Fruit fly (Drosophila melanogaster) whole organism, embryonic: Measurements from ENCODE around the gene Lip2.

Experiments used
- Asciz ChIP-seq: fragments of 200-800 bp; sonication (Bioruptor generic); optimal IDR thresholded peaks from 2 replicates; lab custom pipeline; 2017; ENCODE audit warnings: missing biosample characterization, mild to moderate bottlenecking, missing genetic modification characterization, missing genetic modification reagents
- BEAF-32 ChIP-seq: fragments of 200-800 bp; sonication (Bioruptor generic); optimal IDR thresholded peaks from 3 replicates; lab custom pipeline; 2017; ENCODE audit warnings: missing biosample characterization, missing genetic modification characterization, mild to moderate bottlenecking, moderate library complexity, missing genetic modification reagents
- Bgb ChIP-seq: fragments of 200-800 bp; sonication (Bioruptor generic); IDR thresholded peaks from 2 replicates; pipeline ENCODE4 v1.3.6; 2022; ENCODE audit warnings: missing biosample characterization, missing genetic modification characterization; ENCODE audit not compliant: partially characterized antibody
- Blimp-1 ChIP-seq: fragments of 200-800 bp; sonication (Bioruptor generic); optimal IDR thresholded peaks from 3 replicates; lab custom pipeline; 2018; ENCODE audit warnings: missing biosample characterization, missing genetic modification characterization, mild to moderate bottlenecking, moderate library complexity, missing genetic modification reagents
- CG10654 ChIP-seq: fragments of 200-800 bp; sonication (Bioruptor generic); optimal IDR thresholded peaks from 2 replicates; lab custom pipeline; 2016; ENCODE audit warnings: missing biosample characterization, missing genetic modification characterization
- CG10959 ChIP-seq: fragments of 200-800 bp; sonication (Bioruptor generic); IDR thresholded peaks from 2 replicates; pipeline ENCODE4 v1.3.6; 2022; ENCODE audit warnings: missing biosample characterization, missing genetic modification characterization
- CG12299 ChIP-seq: fragments of 200-800 bp; sonication (Bioruptor generic); optimal IDR thresholded peaks from 2 replicates; lab custom pipeline; 2018; ENCODE audit warnings: missing biosample characterization, mild to moderate bottlenecking, missing genetic modification characterization
- CG12769 ChIP-seq: fragments of 200-800 bp; sonication (Bioruptor generic); optimal IDR thresholded peaks from 2 replicates; lab custom pipeline; 2019; ENCODE audit warnings: missing biosample characterization, mild to moderate bottlenecking, missing genetic modification characterization, moderate library complexity
- CG13424 ChIP-seq: fragments of 200-800 bp; sonication (Bioruptor generic); optimal IDR thresholded peaks from 2 replicates; lab custom pipeline; 2019; ENCODE audit warnings: missing biosample characterization, mild to moderate bottlenecking, missing genetic modification characterization, moderate library complexity
- CG14441 ChIP-seq: fragments of 200-800 bp; sonication (Bioruptor generic); IDR thresholded peaks from 2 replicates; pipeline ENCODE4 v1.3.6; 2022; ENCODE audit warnings: missing biosample characterization, missing genetic modification characterization
- CG14710 ChIP-seq: fragments of 200-800 bp; sonication (Bioruptor generic); optimal IDR thresholded peaks from 3 replicates; lab custom pipeline; 2019; ENCODE audit warnings: missing biosample characterization, mild to moderate bottlenecking, missing genetic modification characterization, moderate library complexity
- CG15269 ChIP-seq: fragments of 200-800 bp; sonication (Bioruptor generic); optimal IDR thresholded peaks from 2 replicates; lab custom pipeline; 2018; ENCODE audit warnings: missing biosample characterization, mild to moderate bottlenecking, missing genetic modification characterization, moderate library complexity
- CG18619 ChIP-seq: fragments of 200-800 bp; sonication (Bioruptor generic); optimal IDR thresholded peaks from 3 replicates; lab custom pipeline; 2017; ENCODE audit warnings: missing biosample characterization, mild to moderate bottlenecking, missing genetic modification characterization
- CG2199 ChIP-seq: fragments of 200-800 bp; sonication (Bioruptor generic); IDR thresholded peaks from 3 replicates; pipeline ENCODE4 v1.3.6; 2022; ENCODE audit warnings: missing biosample characterization, missing genetic modification characterization
- CG33557 ChIP-seq: fragments of 200-800 bp; sonication (Bioruptor generic); optimal IDR thresholded peaks from 2 replicates; lab custom pipeline; 2019; ENCODE audit warnings: missing biosample characterization, mild to moderate bottlenecking, missing genetic modification characterization, moderate library complexity
- CG34422 ChIP-seq: fragments of 200-800 bp; sonication (Bioruptor generic); IDR thresholded peaks from 3 replicates; pipeline ENCODE4 v1.3.6; 2022; ENCODE audit warnings: missing biosample characterization, missing genetic modification characterization
- CG3726 ChIP-seq: fragments of 200-800 bp; sonication (Bioruptor generic); IDR thresholded peaks from 3 replicates; pipeline ENCODE4, ENCODE4 v1.3.6; 2022; ENCODE audit warnings: missing biosample characterization, missing genetic modification characterization
- CG42726 ChIP-seq: fragments of 200-800 bp; sonication (Bioruptor generic); IDR thresholded peaks from 2 replicates; pipeline ENCODE4 v1.3.6; 2022; ENCODE audit warnings: missing biosample characterization, missing genetic modification characterization; ENCODE audit not compliant: partially characterized antibody
- CG4360 ChIP-seq: fragments of 200-800 bp; sonication (Bioruptor generic); IDR thresholded peaks from 2 replicates; pipeline ENCODE4 v1.3.6; 2022; ENCODE audit warnings: missing biosample characterization, missing genetic modification characterization
- CG4854 ChIP-seq: fragments of 200-800 bp; sonication (Bioruptor generic); optimal IDR thresholded peaks from 2 replicates; lab custom pipeline; 2016; ENCODE audit warnings: missing biosample characterization, missing genetic modification characterization, inconsistent platforms
- CG8388 ChIP-seq: fragments of 200-800 bp; sonication (Bioruptor generic); optimal IDR thresholded peaks from 2 replicates; lab custom pipeline; 2019; ENCODE audit warnings: missing biosample characterization, mild to moderate bottlenecking, missing genetic modification characterization, moderate library complexity
- CG8924 ChIP-seq: fragments of 200-800 bp; optimal IDR thresholded peaks from 3 replicates; lab custom pipeline; 2019; ENCODE audit warnings: missing biosample characterization, mild to moderate bottlenecking, missing genetic modification characterization, moderate library complexity
- CG9609 ChIP-seq: fragments of 200-800 bp; sonication (Bioruptor generic); optimal IDR thresholded peaks from 3 replicates; lab custom pipeline; 2016; ENCODE audit warnings: missing biosample characterization, missing genetic modification characterization
- CG9797 ChIP-seq: fragments of 200-800 bp; sonication (Bioruptor generic); optimal IDR thresholded peaks from 3 replicates; lab custom pipeline; 2018; ENCODE audit warnings: missing biosample characterization, mild to moderate bottlenecking, missing genetic modification characterization
- Deaf1 ChIP-seq: fragments of 200-800 bp; optimal IDR thresholded peaks from 3 replicates; lab custom pipeline; 2019; ENCODE audit warnings: missing biosample characterization, mild to moderate bottlenecking, missing genetic modification characterization, moderate library complexity
- Doc2 ChIP-seq: fragments of 200-800 bp; sonication (Bioruptor generic); IDR thresholded peaks from 2 replicates; pipeline ENCODE4 v1.3.6; 2022; ENCODE audit warnings: missing biosample characterization, missing genetic modification characterization
- Dref ChIP-seq: fragments of 200-800 bp; sonication (Bioruptor generic); IDR thresholded peaks from 2 replicates; pipeline ENCODE4 v1.3.6; 2022; ENCODE audit warnings: missing biosample characterization, missing genetic modification characterization
- Ets65A ChIP-seq: fragments of 200-800 bp; sonication (Bioruptor generic); peaks from one replicate; lab custom pipeline; 2016; ENCODE audit warnings: missing biosample characterization, missing genetic modification characterization
- Fer2 ChIP-seq: fragments of 200-800 bp; sonication (Bioruptor generic); optimal IDR thresholded peaks from 2 replicates; lab custom pipeline; 2018; ENCODE audit warnings: missing biosample characterization, mild to moderate bottlenecking, missing genetic modification characterization, moderate library complexity
- Hey ChIP-seq: fragments of 200-800 bp; sonication (Bioruptor generic); optimal IDR thresholded peaks from 3 replicates; lab custom pipeline; 2018; ENCODE audit warnings: missing biosample characterization, mild to moderate bottlenecking, missing genetic modification characterization
- Hsf ChIP-seq: fragments of 200-800 bp; sonication (Bioruptor generic); optimal IDR thresholded peaks from 3 replicates; lab custom pipeline; 2016; ENCODE audit warnings: missing biosample characterization, missing genetic modification characterization
- MBD-R2 ChIP-seq: fragments of 200-800 bp; sonication (Bioruptor generic); IDR thresholded peaks from 2 replicates; pipeline ENCODE4 v1.3.6; 2022; ENCODE audit warnings: missing biosample characterization, missing genetic modification characterization
- Mad ChIP-seq: fragments of 200-800 bp; sonication (Bioruptor generic); optimal IDR thresholded peaks from 2 replicates; lab custom pipeline; 2016; ENCODE audit warnings: missing biosample characterization, missing genetic modification characterization
- Optix ChIP-seq: fragments of 200-800 bp; sonication (Bioruptor generic); IDR thresholded peaks from 3 replicates; pipeline ENCODE4 v1.3.6; 2022; ENCODE audit warnings: missing biosample characterization, missing genetic modification characterization
- Pdp1 ChIP-seq, 2 experiments: fragments of 200-800 bp; sonication (Bioruptor generic); optimal IDR thresholded peaks; 3 replicates each; lab custom pipeline; 2016; ENCODE audit warnings: missing biosample characterization in 2 of 2, missing genetic modification characterization in 2 of 2, mild to moderate bottlenecking in 1 of 2, moderate library complexity in 1 of 2
- Rfx ChIP-seq: fragments of 200-800 bp; sonication (Bioruptor generic); IDR thresholded peaks from 2 replicates; pipeline ENCODE4 v1.3.6; 2022; ENCODE audit warnings: missing biosample characterization, missing genetic modification characterization
- Sox100B ChIP-seq: fragments of 200-800 bp; sonication (Bioruptor generic); optimal IDR thresholded peaks from 3 replicates; lab custom pipeline; 2018; ENCODE audit warnings: missing biosample characterization, mild to moderate bottlenecking, missing genetic modification characterization
- YL-1 ChIP-seq: fragments of 200-800 bp; sonication (Bioruptor generic); optimal IDR thresholded peaks from 3 replicates; lab custom pipeline; 2017; ENCODE audit warnings: missing biosample characterization, mild to moderate bottlenecking, missing genetic modification characterization
- cg ChIP-seq: fragments of 200-800 bp; sonication (Bioruptor generic); optimal IDR thresholded peaks from 3 replicates; lab custom pipeline; 2019; ENCODE audit warnings: missing biosample characterization, mild to moderate bottlenecking, missing genetic modification characterization, moderate library complexity
- chif ChIP-seq, 2 experiments: fragments of 200-800 bp; sonication (Bioruptor generic); optimal IDR thresholded peaks; 3 replicates each; lab custom pipeline; 2016; ENCODE audit warnings: missing biosample characterization in 2 of 2, missing genetic modification characterization in 2 of 2
- danr ChIP-seq: fragments of 200-800 bp; sonication (Bioruptor generic); IDR thresholded peaks from 2 replicates; pipeline ENCODE4 v1.3.6; 2022; ENCODE audit warnings: missing biosample characterization, missing genetic modification characterization
- disco-r ChIP-seq: fragments of 200-800 bp; sonication (Bioruptor generic); optimal IDR thresholded peaks from 2 replicates; lab custom pipeline; 2016; ENCODE audit warnings: missing biosample characterization, missing genetic modification characterization
- dm ChIP-seq: fragments of 200-800 bp; sonication (Bioruptor generic); optimal IDR thresholded peaks from 3 replicates; lab custom pipeline; 2016; ENCODE audit warnings: missing biosample characterization, missing genetic modification characterization
- grn ChIP-seq: fragments of 200-800 bp; sonication (Bioruptor generic); optimal IDR thresholded peaks from 3 replicates; lab custom pipeline; 2017; ENCODE audit warnings: missing biosample characterization, missing genetic modification characterization
- otp ChIP-seq: fragments of 200-800 bp; sonication (Bioruptor generic); IDR thresholded peaks from 3 replicates; pipeline ENCODE4, ENCODE4 v1.3.6; 2022; ENCODE audit warnings: missing biosample characterization, missing genetic modification characterization
- pita ChIP-seq: fragments of 200-800 bp; sonication (Bioruptor generic); optimal IDR thresholded peaks from 2 replicates; lab custom pipeline; 2017; ENCODE audit warnings: missing biosample characterization, mild to moderate bottlenecking, missing genetic modification characterization
- repo ChIP-seq: fragments of 200-800 bp; sonication (Bioruptor generic); optimal IDR thresholded peaks from 2 replicates; lab custom pipeline; 2016; ENCODE audit warnings: missing biosample characterization, missing genetic modification characterization
- sim ChIP-seq: fragments of 200-800 bp; sonication (Bioruptor generic); IDR thresholded peaks from 2 replicates; pipeline ENCODE4 v1.3.6; 2022; ENCODE audit warnings: missing biosample characterization, missing genetic modification characterization
- ssp ChIP-seq: fragments of 200-800 bp; sonication (Bioruptor generic); IDR thresholded peaks from 2 replicates; pipeline ENCODE4 v1.3.6; 2022; ENCODE audit warnings: missing biosample characterization, missing genetic modification characterization
- tio ChIP-seq: fragments of 200-800 bp; sonication (Bioruptor generic); optimal IDR thresholded peaks from 2 replicates; lab custom pipeline; 2017; ENCODE audit warnings: missing biosample characterization, missing genetic modification characterization, inconsistent platforms
- unc-4 ChIP-seq: fragments of 200-800 bp; sonication (Bioruptor generic); IDR thresholded peaks from 2 replicates; pipeline ENCODE4 v1.3.6; 2022; ENCODE audit warnings: missing biosample characterization, missing genetic modification characterization; ENCODE audit not compliant: partially characterized antibody

The Lip2 gene

DNA sequence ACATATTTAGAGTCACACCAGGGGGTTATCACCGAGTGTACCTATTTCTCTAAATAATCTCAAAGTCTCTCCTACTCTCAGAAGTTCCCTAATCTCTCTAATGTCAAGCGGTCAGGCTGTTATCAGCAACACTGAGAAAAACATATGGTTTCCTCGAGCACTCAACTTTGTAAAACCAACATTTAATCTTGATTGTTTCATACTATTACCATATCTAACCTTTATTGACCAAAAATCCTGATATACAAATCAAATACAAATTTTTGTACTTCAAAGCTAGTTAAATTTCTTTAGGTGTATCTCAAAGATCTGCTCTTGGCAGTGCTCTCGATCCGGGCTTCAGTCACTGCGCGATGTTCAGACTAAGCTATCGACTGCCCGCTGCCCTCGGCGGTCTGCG, 6.0 kb downstream of the Lip2 start, which contains the start of gene CG6415 (continued):
- peak; percentile 20 for TF ChIP-seq CG4854 (GFP tag; lab: Kevin White, UChicago)
- peak; percentile 66 for TF ChIP-seq repo (GFP tag; lab: Kevin White, UChicago)
- peak; percentile 66 for TF ChIP-seq CG9609 (GFP tag; lab: Kevin White, UChicago)
- TF ChIP-seq CG18619 (GFP tag; lab: Kevin White, UChicago), result peak; percentile 50
- TF ChIP-seq Mad, result peak; percentile 33
- peak; percentile 57 for TF ChIP-seq CG10654 (GFP tag; lab: Kevin White, UChicago)
- peak; percentile 81 for TF ChIP-seq Rfx (GFP tag; lab: Robert Waterston, UW)
- TF ChIP-seq CG3726, result no peak
- no peak for TF ChIP-seq CG42726
- peak; percentile 61; the same call in 1 of the 3 replicates for TF ChIP-seq CG34422 (GFP tag; lab: Robert Waterston, UW)
- no peak for TF ChIP-seq Hey (tag; lab: Kevin White, UChicago)
- no peak for TF ChIP-seq YL-1 (GFP tag; lab: Kevin White, UChicago)
- TF ChIP-seq BEAF-32 (GFP tag; lab: Kevin White, UChicago), result no peak
- peak; percentile 76 for TF ChIP-seq CG8924 (tag; lab: Kevin White, UChicago)
- peak; percentile 39 for TF ChIP-seq dm
- TF ChIP-seq CG12769 (tag; lab: Kevin White, UChicago), result peak; percentile 78
- TF ChIP-seq danr (GFP tag; lab: Robert Waterston, UW), result peak; percentile 51; the same call in 1 of the 2 replicates
- TF ChIP-seq CG4360, result 0 out of 2 replicates have a peak, but pooled peaks have one; percentile 36
- no peak for TF ChIP-seq CG2199 (GFP tag; lab: Robert Waterston, UW)
- TF ChIP-seq Asciz, result peak; percentile 44
- no peak for TF ChIP-seq pita (GFP tag; lab: Kevin White, UChicago)
- TF ChIP-seq unc-4, result no peak
- TF ChIP-seq Sox100B, result peak; percentile 68
- TF ChIP-seq tio (GFP tag; lab: Kevin White, UChicago), result peak; percentile 36
- peak; percentile 38; the same call in 1 of the 2 replicates for TF ChIP-seq CG10959 (GFP tag; lab: Robert Waterston, UW)
- no peak for TF ChIP-seq CG12299 (tag; lab: Kevin White, UChicago)
- TF ChIP-seq otp (GFP tag; lab: Robert Waterston, UW), result peak; percentile 76; the same call in 2 of the 3 replicates
- no peak for TF ChIP-seq CG9797 (GFP tag; lab: Kevin White, UChicago)
- peak; percentile 57 for TF ChIP-seq Fer2 (tag; lab: Kevin White, UChicago)
- peak; percentile 42; the same call in 1 of the 3 replicates for TF ChIP-seq Optix
- TF ChIP-seq Doc2 (GFP tag; lab: Robert Waterston, UW), result no peak
- peak; percentile 77 for TF ChIP-seq CG14441 (GFP tag; lab: Robert Waterston, UW)
- peak; percentile 75 for TF ChIP-seq CG15269
- TF ChIP-seq sim (GFP tag; lab: Robert Waterston, UW), result peak; percentile 43; the same call in 1 of the 2 replicates
- peak; percentile 73 for TF ChIP-seq Hsf (GFP tag; lab: Kevin White, UChicago)
- peak; percentile 69 for TF ChIP-seq CG33557
- no peak for TF ChIP-seq cg (GFP tag; lab: Kevin White, UChicago)
- peak; percentile 74 for TF ChIP-seq Blimp-1
- TF ChIP-seq chif (GFP tag; optimal IDR thresholded peaks at IDR 0.05; lab: Kevin White, UChicago), result peak; percentile 36 to 75
- TF ChIP-seq MBD-R2, result no peak
- TF ChIP-seq Pdp1 (GFP tag; optimal IDR thresholded peaks at IDR 0.05; lab: Kevin White, UChicago), result peak; percentile 38 to 77
- TF ChIP-seq Ets65A (GFP tag; lab: Kevin White, UChicago), result no peak
- TF ChIP-seq ssp (GFP tag; lab: Robert Waterston, UW), result peak; percentile 54
- no peak for TF ChIP-seq Deaf1
- TF ChIP-seq disco-r (GFP tag; lab: Kevin White, UChicago), result no peak
- TF ChIP-seq Dref (GFP tag; lab: Robert Waterston, UW), result no peak
- no peak for TF ChIP-seq Bgb
- TF ChIP-seq CG14710 (tag; lab: Kevin White, UChicago), result peak; percentile 70
- peak; percentile 84 for TF ChIP-seq CG13424
- TF ChIP-seq grn (GFP tag; lab: Kevin White, UChicago), result peak; percentile 19
- peak; percentile 72 for TF ChIP-seq CG8388 (GFP tag; lab: Kevin White, UChicago)
